Worm (Caenorhabditis elegans) whole organism, L4 larva: ENCODE results near the gene F43C9.1.

ENCODE experiments used
- fos-1 ChIP-seq: fragments of 150-350 bp; optimal IDR thresholded peaks from 2 replicates; lab custom pipeline; 2014; ENCODE audit warnings: missing biosample characterization, missing genetic modification characterization
- mdl-1 ChIP-seq, 2 experiments: fragments of 150-350 bp in 1 of 2; sonication (generic microtip) in 1 of 2; optimal IDR thresholded peaks; 2 replicates each; lab custom pipeline; 2014 to 2017; ENCODE audit warnings: missing biosample characterization in 2 of 2, missing genetic modification characterization in 2 of 2
- unc-39 ChIP-seq: sonication (generic microtip); optimal IDR thresholded peaks from 2 replicates; lab custom pipeline; 2017; ENCODE audit warnings: missing biosample characterization, missing genetic modification characterization
- zag-1 ChIP-seq: fragments of 150-350 bp; optimal IDR thresholded peaks from 2 replicates; lab custom pipeline; 2014; ENCODE audit warnings: missing biosample characterization, missing genetic modification characterization

- TF ChIP-seq zag-1 (tag; lab: Kevin White, UChicago) (no peak), fos-1 (tag; lab: Kevin White, UChicago) (no peak), mdl-1 (tag; optimal IDR thresholded peaks at IDR 0.05; lab: Kevin White, UChicago) (no peak), unc-39 (no peak)
These were observed 44.0 kb upstream of the F43C9.1 start, which contains the start of gene lon-2 for ce11 chrX:4749080-4749479.
